Fruit fly (Drosophila melanogaster): Measurements from ENCODE around the gene CG15414.

The CG15414 gene

DNA sequence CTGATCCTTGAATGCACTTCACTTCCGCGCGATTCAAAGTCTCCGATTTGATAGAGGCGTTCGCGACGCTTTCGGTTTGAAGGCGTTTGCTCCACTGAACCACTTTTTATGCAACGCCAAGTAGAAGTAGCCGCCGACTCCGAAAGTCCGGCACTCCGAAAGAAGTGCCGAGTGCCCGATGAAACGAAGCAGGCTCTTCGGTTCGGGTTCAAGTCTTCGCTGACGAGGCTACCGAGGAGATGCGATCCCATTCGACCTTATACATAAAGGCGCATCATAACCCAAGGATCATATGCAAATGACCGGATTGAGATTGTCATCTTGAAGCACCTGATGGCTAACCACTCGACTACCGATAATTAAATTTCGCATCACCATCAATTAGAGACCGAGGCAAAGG, at the start of gene CG15414:
CG15414 (minus strand) TSS at position 101 of the 400 bp plus-strand sequence.
- TF ChIP-seq usp (GFP tag; optimal IDR thresholded peaks at IDR 0.05): no peak
- TF ChIP-seq EcR (GFP tag; optimal IDR thresholded peaks at IDR 0.05): no peak
- TF ChIP-seq psq (optimal IDR thresholded peaks at IDR 0.05): no peak
- no peak for TF ChIP-seq CG8478 (optimal IDR thresholded peaks at IDR 0.05)
- TF ChIP-seq Dll (optimal IDR thresholded peaks at IDR 0.05): no peak
- TF ChIP-seq pan (optimal IDR thresholded peaks at IDR 0.05): no peak

DNA sequence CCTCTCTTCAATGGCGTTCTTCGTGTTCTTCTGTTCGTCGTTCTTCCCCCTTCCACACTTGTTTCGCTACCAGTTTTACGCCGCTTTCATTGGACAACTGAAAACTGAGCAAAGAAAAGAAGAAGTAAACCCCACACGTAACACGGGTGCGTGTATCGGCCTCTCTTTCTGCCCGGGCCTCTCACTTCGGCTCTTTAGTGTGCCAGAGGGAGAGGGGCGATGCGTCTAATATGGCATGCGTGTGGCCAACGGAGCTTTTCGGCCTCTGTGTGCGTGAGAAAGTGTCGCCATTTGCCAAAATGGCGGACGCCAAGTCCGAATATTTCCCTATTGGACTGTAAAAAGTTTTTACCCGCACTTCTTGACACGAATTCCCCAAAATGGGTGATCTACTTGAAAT, 49.1 kb upstream of the CG15414 start:
- TF ChIP-seq Dll (optimal IDR thresholded peaks at IDR 0.05) (no peak), pan (optimal IDR thresholded peaks at IDR 0.05) (no peak), psq (optimal IDR thresholded peaks at IDR 0.05) (no peak), usp (GFP tag; optimal IDR thresholded peaks at IDR 0.05) (no peak), CG8478 (optimal IDR thresholded peaks at IDR 0.05) (peak; percentile 61), EcR (GFP tag; optimal IDR thresholded peaks at IDR 0.05) (no peak)

DNA sequence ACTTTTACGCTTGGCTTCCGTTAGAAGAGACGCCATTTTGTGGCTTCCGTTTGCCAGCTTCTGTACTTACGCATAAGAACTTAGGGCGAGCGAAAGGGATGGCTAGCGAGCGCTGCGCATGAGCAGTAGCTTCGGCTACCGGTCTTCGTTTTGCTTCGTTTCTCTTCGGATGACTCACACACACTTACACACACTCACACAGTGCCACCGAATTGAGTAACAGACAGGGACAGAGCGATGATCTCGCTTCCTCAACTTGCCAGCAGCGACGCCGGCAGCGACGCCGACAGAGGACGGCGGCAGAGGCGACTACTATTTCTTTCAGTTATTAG, 48.5 kb upstream of the CG15414 start:
- no peak for TF ChIP-seq usp (GFP tag; optimal IDR thresholded peaks at IDR 0.05)
- no peak for TF ChIP-seq Dll (optimal IDR thresholded peaks at IDR 0.05)
- TF ChIP-seq CG8478 (optimal IDR thresholded peaks at IDR 0.05): no peak
- no peak for TF ChIP-seq psq (optimal IDR thresholded peaks at IDR 0.05)
- TF ChIP-seq pan (optimal IDR thresholded peaks at IDR 0.05): no peak
- TF ChIP-seq EcR (GFP tag; optimal IDR thresholded peaks at IDR 0.05): no peak

DNA sequence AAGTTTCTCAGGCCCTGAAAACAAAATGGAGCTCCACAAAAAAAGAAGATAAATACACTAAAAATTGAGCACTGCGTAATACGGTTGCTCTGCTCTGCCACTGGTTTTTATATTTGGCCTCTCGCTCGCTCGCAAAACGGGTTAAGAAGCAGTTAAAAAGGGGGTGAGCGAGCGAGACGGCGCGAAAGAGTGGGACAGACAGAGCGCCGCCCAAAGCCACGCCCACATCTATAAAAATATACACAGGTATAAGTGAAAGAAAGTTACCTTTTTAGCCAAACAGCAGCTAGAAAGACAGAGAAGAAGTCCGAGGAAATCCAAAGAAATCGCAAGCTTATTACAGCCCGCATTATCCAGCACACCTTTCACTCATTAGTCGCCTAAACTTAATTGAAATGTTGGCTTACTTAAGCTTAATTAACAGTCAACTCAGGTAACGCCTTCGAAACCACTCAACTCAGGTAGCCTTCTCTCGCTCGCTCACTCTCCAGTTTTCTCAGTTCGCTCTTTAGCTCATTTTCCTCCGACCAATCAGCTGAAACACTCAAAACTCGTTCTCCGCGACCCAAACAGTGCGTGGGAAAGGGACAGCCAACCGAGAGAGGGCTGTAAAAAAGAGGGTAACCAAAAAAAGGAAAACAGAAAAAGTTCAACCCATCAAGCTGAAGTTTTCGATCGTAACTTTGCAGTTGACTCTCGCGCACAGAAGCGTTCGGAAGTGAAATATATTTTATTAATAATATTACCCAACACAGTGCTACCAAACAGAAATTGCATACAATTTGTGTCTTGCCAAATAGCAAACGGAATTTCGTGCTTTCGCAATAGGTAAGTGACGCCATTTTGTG, 47.9 kb upstream of the CG15414 start, which contains the start of gene drm:
drm (plus strand) TSS at position 684 of the 848 bp plus-strand sequence.
- peak; percentile 62 for TF ChIP-seq CG8478 (optimal IDR thresholded peaks at IDR 0.05)
- TF ChIP-seq pan (optimal IDR thresholded peaks at IDR 0.05): no peak
- peak; percentile 64 for TF ChIP-seq Dll (optimal IDR thresholded peaks at IDR 0.05)

DNA sequence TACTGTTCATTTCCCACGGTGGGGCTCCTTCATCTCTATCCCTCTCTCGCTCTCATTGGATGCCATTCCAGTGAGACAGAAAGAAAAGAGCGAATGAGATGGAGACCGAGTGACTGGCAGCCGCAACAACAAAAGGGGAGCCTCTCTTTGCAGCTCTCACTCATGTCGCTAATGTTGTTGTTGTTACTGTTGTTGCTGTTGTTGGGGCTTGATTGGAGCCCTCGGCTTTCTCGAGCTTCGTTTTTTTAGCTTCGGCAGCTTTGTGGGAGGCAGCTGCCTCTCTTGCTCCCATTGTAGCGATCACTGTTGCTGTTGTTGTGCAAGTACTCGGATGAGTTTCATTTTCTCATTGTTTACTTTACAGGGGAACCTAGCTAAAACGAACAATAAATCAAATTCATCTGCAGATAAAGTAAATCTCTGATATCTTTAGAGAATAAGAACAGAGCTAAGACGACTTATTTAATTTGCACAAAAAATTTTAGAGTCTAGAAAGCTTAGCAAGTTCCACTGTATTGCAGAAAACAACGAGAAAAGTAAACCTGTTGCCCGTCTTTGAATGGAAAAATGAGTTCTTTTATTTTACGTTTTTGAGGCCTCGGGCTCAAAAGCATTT, 43.5 kb upstream of the CG15414 start:
- TF ChIP-seq EcR (GFP tag; optimal IDR thresholded peaks at IDR 0.05) (no peak), Dll (optimal IDR thresholded peaks at IDR 0.05) (peak; percentile 74)

DNA sequence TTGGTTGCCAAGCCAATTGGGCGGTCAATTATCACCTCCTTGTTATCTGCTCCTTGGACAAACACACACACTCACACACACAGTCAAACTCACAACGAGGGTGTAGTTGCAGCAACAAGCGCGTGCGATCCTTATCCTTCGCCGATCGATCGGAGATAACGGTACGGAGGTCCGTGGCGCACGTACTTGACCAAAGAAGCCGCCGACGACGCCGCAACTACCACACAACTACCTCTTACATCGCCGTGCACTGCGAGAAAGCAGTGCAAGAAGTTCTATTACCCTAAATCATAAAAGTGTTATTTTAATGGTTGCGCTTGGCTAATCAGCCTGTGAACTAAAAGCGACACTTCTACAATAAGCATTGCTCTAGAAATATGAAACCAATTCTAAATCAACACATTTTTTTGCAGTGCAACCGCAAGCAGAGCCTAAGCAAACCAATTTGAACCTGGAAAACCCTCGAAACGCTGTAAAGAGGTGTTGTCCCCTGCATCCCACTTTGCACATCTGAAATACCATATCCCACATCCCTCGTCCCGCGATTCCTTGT, 42.2 kb upstream of the CG15414 start:
- TF ChIP-seq Dll (optimal IDR thresholded peaks at IDR 0.05) (no peak), psq (optimal IDR thresholded peaks at IDR 0.05) (no peak), CG8478 (optimal IDR thresholded peaks at IDR 0.05) (no peak), EcR (GFP tag; optimal IDR thresholded peaks at IDR 0.05) (no peak), usp (GFP tag; optimal IDR thresholded peaks at IDR 0.05) (no peak), pan (optimal IDR thresholded peaks at IDR 0.05) (no peak)

DNA sequence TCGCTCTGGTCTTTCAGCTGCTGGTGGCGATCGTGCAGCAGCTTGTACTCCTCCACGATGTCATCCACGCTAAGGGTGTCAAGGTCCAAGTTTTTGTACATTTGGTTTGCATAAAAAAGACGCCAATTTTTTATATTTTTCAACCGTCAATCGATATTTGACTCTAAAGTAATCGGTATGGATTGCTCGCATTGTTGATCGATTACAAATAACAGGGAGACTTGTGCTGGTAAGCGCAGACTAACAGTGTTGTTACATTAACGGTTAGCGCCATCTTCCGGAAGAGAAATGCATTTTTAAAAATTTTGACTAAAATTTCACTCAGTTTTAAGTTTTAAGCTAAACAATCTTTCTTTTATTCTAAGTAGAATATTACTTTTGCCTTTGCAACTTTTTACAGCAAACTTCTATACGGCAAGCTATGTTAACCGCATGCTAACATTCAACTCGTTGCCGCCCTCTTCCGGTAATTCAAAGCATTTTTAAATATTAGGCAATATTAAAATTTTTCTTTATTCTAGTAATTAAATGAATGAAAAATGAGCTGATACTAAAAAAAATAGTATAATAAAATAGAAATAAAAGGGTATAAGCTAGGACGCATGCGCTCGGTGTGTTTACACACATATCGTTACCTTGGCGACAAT, 39.4 kb upstream of the CG15414 start, which contains the start of the genes Spindly and IFT57:
Spindly (minus strand) TSS at position 132 of the 647 bp plus-strand sequence.
IFT57 (plus strand) TSS at position 604 of the 647 bp plus-strand sequence.
- TF ChIP-seq CG8478 (optimal IDR thresholded peaks at IDR 0.05) (no peak), usp (GFP tag; optimal IDR thresholded peaks at IDR 0.05) (no peak), EcR (GFP tag; optimal IDR thresholded peaks at IDR 0.05) (no peak), Dll (optimal IDR thresholded peaks at IDR 0.05) (no peak), psq (optimal IDR thresholded peaks at IDR 0.05) (no peak), pan (optimal IDR thresholded peaks at IDR 0.05) (no peak)

DNA sequence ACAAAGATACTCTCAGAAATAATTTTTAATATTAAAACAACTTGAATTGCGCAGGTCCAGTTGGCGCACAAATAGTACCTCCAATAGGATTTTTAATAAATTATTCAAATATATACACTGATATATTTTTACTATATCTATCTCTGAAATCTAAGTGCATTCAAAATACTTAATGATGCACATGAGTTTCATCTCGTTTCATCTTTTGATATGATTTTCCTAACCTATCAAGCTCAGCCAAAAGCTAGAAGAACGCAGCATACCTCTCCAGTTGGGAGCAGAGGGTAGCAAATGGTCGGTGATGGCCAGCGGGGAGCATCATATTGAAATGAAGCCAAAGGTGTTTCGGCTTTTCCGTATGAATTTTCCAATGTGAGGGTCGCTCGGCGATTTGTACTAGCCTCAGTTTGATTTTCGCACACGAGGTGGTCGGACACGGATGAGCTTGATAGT, 33.9 kb upstream of the CG15414 start, which contains the start of gene CG8852:
CG8852 (plus strand) TSS at position 403 of the 453 bp plus-strand sequence.
- TF ChIP-seq CG8478 (optimal IDR thresholded peaks at IDR 0.05) (no peak), usp (GFP tag; optimal IDR thresholded peaks at IDR 0.05) (no peak), EcR (GFP tag; optimal IDR thresholded peaks at IDR 0.05) (no peak), pan (optimal IDR thresholded peaks at IDR 0.05) (no peak), Dll (optimal IDR thresholded peaks at IDR 0.05) (no peak)

DNA sequence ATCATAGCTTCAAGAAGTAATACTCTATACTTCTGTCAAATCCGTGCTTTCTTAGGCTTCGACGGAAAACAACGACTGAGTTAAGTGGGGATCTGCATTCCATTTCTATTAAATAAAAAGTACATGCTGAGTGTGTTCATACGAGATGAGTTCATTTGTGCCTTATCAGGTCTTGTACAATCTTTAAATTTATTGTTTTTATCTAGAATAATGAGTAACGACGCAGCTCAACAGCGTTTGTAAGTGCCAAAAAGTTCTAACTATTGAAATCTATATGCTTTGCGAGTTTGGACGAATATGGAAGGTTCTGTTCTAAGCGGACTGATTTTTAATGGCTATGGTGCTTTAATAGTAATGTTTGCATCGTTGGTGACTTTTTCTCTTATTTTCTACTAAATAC, 33.1 kb upstream of the CG15414 start, which contains the start of gene Sr-CIV:
Sr-CIV (minus strand) TSS at position 101 of the 400 bp plus-strand sequence.
- TF ChIP-seq Dll (optimal IDR thresholded peaks at IDR 0.05) (no peak), CG8478 (optimal IDR thresholded peaks at IDR 0.05) (no peak), pan (optimal IDR thresholded peaks at IDR 0.05) (no peak), psq (optimal IDR thresholded peaks at IDR 0.05) (no peak), usp (GFP tag; optimal IDR thresholded peaks at IDR 0.05) (no peak), EcR (GFP tag; optimal IDR thresholded peaks at IDR 0.05) (no peak)

DNA sequence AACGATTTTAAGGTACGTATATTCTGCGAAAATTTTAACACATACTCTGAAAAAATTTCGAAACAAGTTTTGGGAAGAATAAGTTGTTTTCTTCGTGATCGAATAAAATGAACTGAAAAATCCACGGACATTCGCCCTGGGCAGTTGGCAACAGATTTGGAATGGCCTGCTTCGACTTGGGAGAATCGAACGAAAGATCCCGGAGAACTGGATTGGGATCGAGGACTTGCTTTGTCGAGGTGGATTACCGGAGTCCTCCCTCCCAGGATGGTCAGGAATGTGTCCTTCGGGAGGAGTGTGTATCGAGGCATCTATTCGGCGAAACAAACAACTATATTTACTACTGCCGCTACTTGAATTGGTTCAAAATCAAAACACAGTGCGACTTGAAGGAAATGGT, 28.7 kb upstream of the CG15414 start, which contains the start of the genes CG3213 and CG8851:
CG3213 (minus strand) TSS at position 101 of the 400 bp plus-strand sequence.
CG8851 (plus strand) TSS at position 127 of the 400 bp plus-strand sequence.
- TF ChIP-seq EcR (GFP tag; optimal IDR thresholded peaks at IDR 0.05) (no peak), CG8478 (optimal IDR thresholded peaks at IDR 0.05) (no peak), pan (optimal IDR thresholded peaks at IDR 0.05) (no peak), psq (optimal IDR thresholded peaks at IDR 0.05) (no peak), usp (GFP tag; optimal IDR thresholded peaks at IDR 0.05) (no peak), Dll (optimal IDR thresholded peaks at IDR 0.05) (no peak)

DNA sequence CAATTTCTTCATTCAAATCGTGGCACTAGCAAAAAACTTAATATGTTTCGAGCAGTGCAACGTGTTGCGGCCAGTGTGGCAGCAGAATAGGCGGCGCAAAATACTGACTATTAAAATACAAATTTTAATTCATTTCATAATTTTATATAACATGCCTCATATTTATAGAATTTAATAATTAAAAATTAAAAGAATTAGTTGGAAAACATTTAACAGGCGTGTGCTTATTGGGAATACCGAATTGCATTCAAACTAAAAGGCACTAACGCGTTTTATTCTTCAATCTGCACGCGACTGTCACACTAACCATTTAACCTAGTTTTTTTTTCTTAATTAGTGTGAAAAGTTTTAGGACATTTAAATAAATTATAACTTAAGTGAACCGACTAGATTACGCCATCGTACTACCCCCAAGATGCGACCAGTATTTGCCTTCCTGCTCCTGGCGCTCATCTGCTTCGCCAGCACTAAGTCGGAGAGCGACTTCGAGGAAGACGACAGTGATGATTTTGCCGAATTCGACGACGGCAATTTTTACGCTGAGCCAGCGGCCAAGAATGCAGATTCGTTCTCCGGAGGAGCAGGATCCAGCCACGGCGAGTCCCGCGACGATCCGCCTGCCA, 23.8 kb upstream of the CG15414 start, which contains the start of the genes LeuRS and CG17593:
LeuRS (minus strand) TSS at position 88 of the 623 bp plus-strand sequence.
CG17593 (plus strand) TSS at position 304 of the 623 bp plus-strand sequence.
- TF ChIP-seq EcR (GFP tag; optimal IDR thresholded peaks at IDR 0.05) (no peak), CG8478 (optimal IDR thresholded peaks at IDR 0.05) (no peak), usp (GFP tag; optimal IDR thresholded peaks at IDR 0.05) (no peak)
